Fruit fly (Drosophila melanogaster) whole organism, wandering third instar larva: ENCODE data around the gene Exn.

Experiments used
- Abd-B ChIP-seq: fragments of >200 bp; optimal IDR thresholded peaks from 2 replicates; lab custom pipeline; 2017; ENCODE audit warnings: missing biosample characterization, missing genetic modification characterization
- CG32264 ChIP-seq: fragments of 200-800 bp; sonication (Bioruptor generic); optimal IDR thresholded peaks from 2 replicates; lab custom pipeline; 2016; ENCODE audit warnings: missing biosample characterization, missing genetic modification characterization
- CG9705 ChIP-seq: fragments of 200-800 bp; sonication (Bioruptor generic); optimal IDR thresholded peaks from 2 replicates; lab custom pipeline; 2018; ENCODE audit warnings: missing biosample characterization, mild to moderate bottlenecking, missing genetic modification characterization
- CrebA ChIP-seq: fragments of 200-800 bp; sonication (Bioruptor generic); optimal IDR thresholded peaks from 2 replicates; lab custom pipeline; 2016; ENCODE audit warnings: missing biosample characterization, mild to moderate bottlenecking, missing genetic modification characterization, borderline replicate concordance
- Dfd ChIP-seq: fragments of >200 bp; optimal IDR thresholded peaks from 2 replicates; lab custom pipeline; 2017; ENCODE audit warnings: missing biosample characterization, missing genetic modification characterization
- Dif ChIP-seq: fragments of 200-275, 200-300 bp; sonication (Bioruptor generic); optimal IDR thresholded peaks from 2 replicates; lab custom pipeline; 2018; ENCODE audit warnings: missing biosample characterization, missing genetic modification characterization; ENCODE audit not compliant: partially characterized antibody
- GATAd ChIP-seq: sonication (Bioruptor generic); optimal IDR thresholded peaks from 2 replicates; lab custom pipeline; 2016; ENCODE audit warnings: missing biosample characterization, missing genetic modification characterization
- HLH106 ChIP-seq: fragments of 200-800 bp; optimal IDR thresholded peaks from 3 replicates; lab custom pipeline; 2019; ENCODE audit warnings: missing biosample characterization, mild to moderate bottlenecking, missing genetic modification characterization, moderate library complexity
- Hnf4 ChIP-seq: fragments of 200-800 bp; sonication (Bioruptor generic); optimal IDR thresholded peaks from 2 replicates; lab custom pipeline; 2016; ENCODE audit warnings: missing biosample characterization, mild to moderate bottlenecking, missing genetic modification characterization
- Hr78 ChIP-seq: fragments of >200 bp; optimal IDR thresholded peaks from 2 replicates; lab custom pipeline; 2017; ENCODE audit warnings: missing biosample characterization, missing genetic modification characterization
- Hr83 ChIP-seq: fragments of 200-300 bp; sonication (Bioruptor generic); optimal IDR thresholded peaks from 2 replicates; lab custom pipeline; 2016; ENCODE audit warnings: missing biosample characterization, mild to moderate bottlenecking, missing genetic modification characterization, moderate library complexity; ENCODE audit not compliant: poor library complexity, severe bottlenecking
- Jra ChIP-seq: sonication (Bioruptor generic); optimal IDR thresholded peaks from 2 replicates; lab custom pipeline; 2016; ENCODE audit warnings: missing biosample characterization, missing genetic modification characterization
- Mio ChIP-seq: sonication (Bioruptor generic); optimal IDR thresholded peaks from 2 replicates; lab custom pipeline; 2016; ENCODE audit warnings: missing biosample characterization, missing genetic modification characterization
- Myc ChIP-seq: fragments of >200 bp; optimal IDR thresholded peaks from 2 replicates; lab custom pipeline; 2017
- OdsH ChIP-seq: fragments of 200-800 bp; sonication (Bioruptor generic); optimal IDR thresholded peaks from 2 replicates; lab custom pipeline; 2016; ENCODE audit warnings: missing biosample characterization, mild to moderate bottlenecking, missing genetic modification characterization
- Rel ChIP-seq, 2 experiments: fragments of 200-800 bp; sonication (Bioruptor generic) in 1 of 2; optimal IDR thresholded peaks; 2 replicates in 1 of 2; 3 replicates in 1 of 2; lab custom pipeline; 2016 to 2019; ENCODE audit warnings: mild to moderate bottlenecking in 2 of 2, missing biosample characterization in 2 of 2, missing genetic modification characterization in 2 of 2, moderate library complexity in 1 of 2
- Sp1 ChIP-seq: fragments of 200-800 bp; sonication (Bioruptor generic); optimal IDR thresholded peaks from 3 replicates; lab custom pipeline; 2019; ENCODE audit warnings: missing biosample characterization, mild to moderate bottlenecking, missing genetic modification characterization, moderate library complexity
- Vsx2 ChIP-seq: fragments of 200-300, 225-300 bp; sonication (Bioruptor generic); optimal IDR thresholded peaks from 2 replicates; lab custom pipeline; 2018; ENCODE audit warnings: missing biosample characterization, missing genetic modification characterization; ENCODE audit not compliant: partially characterized antibody
- br ChIP-seq: fragments of 200-800 bp; sonication (Bioruptor generic); optimal IDR thresholded peaks from 2 replicates; lab custom pipeline; 2016; ENCODE audit warnings: missing biosample characterization, missing genetic modification characterization
- brk ChIP-seq: fragments of 200-800 bp; sonication (Bioruptor generic); optimal IDR thresholded peaks from 2 replicates; lab custom pipeline; 2016; ENCODE audit warnings: missing biosample characterization, mild to moderate bottlenecking, missing genetic modification characterization
- dl ChIP-seq, 2 experiments: fragments of 175-275, 200-275 bp in 1 of 2; fragments of 200-275 bp in 1 of 2; sonication (Bioruptor generic); optimal IDR thresholded peaks; lab custom pipeline; 2018; ENCODE audit warnings: mild to moderate bottlenecking in 2 of 2, missing biosample characterization in 2 of 2, missing genetic modification characterization in 2 of 2, moderate library complexity in 2 of 2; ENCODE audit not compliant: partially characterized antibody in 2 of 2, insufficient read depth in 1 of 2
- dmrt93B ChIP-seq: fragments of 200-800 bp; sonication (Bioruptor generic); optimal IDR thresholded peaks from 2 replicates; lab custom pipeline; 2018; ENCODE audit warnings: missing biosample characterization, mild to moderate bottlenecking, missing genetic modification characterization
- dsf ChIP-seq: sonication (Bioruptor generic); optimal IDR thresholded peaks from 2 replicates; lab custom pipeline; 2016; ENCODE audit warnings: missing biosample characterization, missing genetic modification characterization, borderline replicate concordance
- ey ChIP-seq: fragments of 200-800 bp; sonication (Bioruptor generic); optimal IDR thresholded peaks from 2 replicates; lab custom pipeline; 2016; ENCODE audit warnings: missing biosample characterization, missing genetic modification characterization
- foxo ChIP-seq, 2 experiments: fragments of 200-800 bp; sonication (Bioruptor generic); optimal IDR thresholded peaks; 2 replicates in 1 of 2; 3 replicates in 1 of 2; lab custom pipeline; 2016 to 2017; ENCODE audit warnings: missing biosample characterization in 2 of 2, missing genetic modification characterization in 2 of 2
- fru ChIP-seq: fragments of 200-800 bp; sonication (Bioruptor generic); optimal IDR thresholded peaks from 3 replicates; lab custom pipeline; 2016; ENCODE audit warnings: missing biosample characterization, mild to moderate bottlenecking, missing genetic modification characterization
- h ChIP-seq: fragments of 200-800 bp; sonication (Bioruptor generic); optimal IDR thresholded peaks from 3 replicates; lab custom pipeline; 2016; ENCODE audit warnings: missing biosample characterization, mild to moderate bottlenecking, missing genetic modification characterization
- jim ChIP-seq: fragments of 175-275, 200-325 bp; sonication (Bioruptor generic); optimal IDR thresholded peaks from 2 replicates; lab custom pipeline; 2016; ENCODE audit warnings: missing biosample characterization, mild to moderate bottlenecking, missing genetic modification characterization
- lola ChIP-seq: fragments of >200 bp; optimal IDR thresholded peaks from 2 replicates; lab custom pipeline; 2017; ENCODE audit warnings: missing biosample characterization, missing genetic modification characterization
- pan ChIP-seq: fragments of >200 bp; optimal IDR thresholded peaks from 2 replicates; lab custom pipeline; 2017
- psq ChIP-seq: fragments of 200-800 bp; sonication (Bioruptor generic); optimal IDR thresholded peaks from 3 replicates; lab custom pipeline; 2017; ENCODE audit warnings: missing biosample characterization, mild to moderate bottlenecking, missing genetic modification characterization, moderate library complexity
- rgr ChIP-seq: fragments of 200-800 bp; sonication (Bioruptor generic); optimal IDR thresholded peaks from 3 replicates; lab custom pipeline; 2016; ENCODE audit warnings: missing biosample characterization, mild to moderate bottlenecking, missing genetic modification characterization
- sage ChIP-seq: fragments of 200-800 bp; sonication (Bioruptor generic); optimal IDR thresholded peaks from 2 replicates; lab custom pipeline; 2016; ENCODE audit warnings: missing biosample characterization, mild to moderate bottlenecking, missing genetic modification characterization
- sv ChIP-seq: fragments of 200-800 bp; sonication (Bioruptor generic); optimal IDR thresholded peaks from 3 replicates; lab custom pipeline; 2016; ENCODE audit warnings: missing biosample characterization, missing genetic modification characterization
- usp ChIP-seq: fragments of >200 bp; optimal IDR thresholded peaks from 2 replicates; lab custom pipeline; 2017; ENCODE audit warnings: missing biosample characterization, missing genetic modification characterization

Gene Exn

dm6 chr3L:17007041-17007471 lies 37.2 kb downstream of the Exn start (continued):
- TF ChIP-seq Sp1 (GFP tag; lab: Kevin White, UChicago) (peak; percentile 9), psq (GFP tag; lab: Kevin White, UChicago) (no peak), dmrt93B (GFP tag; lab: Kevin White, UChicago) (no peak), lola (GFP tag; lab: Kevin White, UChicago) (no peak), fru (peak; percentile 12), Dfd (GFP tag; lab: Kevin White, UChicago) (no peak), Hr78 (no peak), Vsx2 (GFP tag; lab: Kevin White, UChicago) (no peak), Dif (GFP tag; lab: Kevin White, UChicago) (no peak)

DNA sequence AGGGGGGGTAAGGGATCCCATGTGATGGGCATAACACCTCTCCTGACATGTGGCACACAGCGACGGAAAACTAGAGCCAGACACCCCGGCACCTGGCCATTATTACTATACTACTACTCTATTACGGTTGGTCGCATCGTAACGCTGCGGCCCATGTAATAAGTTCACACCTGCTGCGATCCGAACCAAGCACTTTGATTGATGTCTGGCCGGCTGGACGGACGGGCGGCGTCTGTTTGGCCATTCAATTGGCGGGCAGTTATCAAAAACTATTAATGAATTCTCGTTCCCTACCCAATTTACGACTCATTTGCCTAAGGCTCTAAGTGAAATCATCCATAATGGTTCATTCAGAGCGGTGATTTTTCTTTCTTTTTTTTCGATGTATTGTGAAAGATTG lies 37.7 kb downstream of the Exn start:
- TF ChIP-seq Dif (GFP tag; lab: Kevin White, UChicago), result no peak
- no peak for TF ChIP-seq lola (GFP tag; lab: Kevin White, UChicago)
- TF ChIP-seq h (GFP tag; lab: Kevin White, UChicago), result no peak
- no peak for TF ChIP-seq Jra (GFP tag; lab: Kevin White, UChicago)
- TF ChIP-seq, all 38 proteins: peak for 0

DNA sequence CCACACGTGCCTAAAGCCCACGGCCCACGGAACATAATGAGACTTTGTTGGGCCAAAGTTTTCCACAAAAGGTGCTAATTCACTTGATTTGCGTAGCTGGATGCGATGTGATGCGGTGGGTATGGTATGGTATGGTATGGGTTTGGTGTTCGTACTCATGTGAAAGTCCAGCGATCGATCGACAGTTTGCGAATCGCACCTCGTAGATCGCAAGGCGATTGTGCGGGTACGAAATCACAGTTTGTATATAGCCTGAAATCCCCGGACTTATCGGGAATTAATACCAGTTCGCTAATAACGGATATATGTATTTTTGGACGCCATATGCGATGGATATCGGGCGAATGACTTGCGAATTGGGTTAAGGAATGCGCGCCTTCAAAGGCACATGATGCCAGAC lies 38.1 kb downstream of the Exn start:
- TF ChIP-seq Rel (GFP tag; optimal IDR thresholded peaks at IDR 0.05; lab: Kevin White, UChicago), result no peak
- TF ChIP-seq Rel (tag; optimal IDR thresholded peaks at IDR 0.05; lab: Kevin White, UChicago), result peak; percentile 98
- TF ChIP-seq usp (GFP tag; lab: Kevin White, UChicago), result no peak

dm6 chr3L:17008911-17009364 lies 39.1 kb downstream of the Exn start:
- TF ChIP-seq sage (GFP tag; lab: Kevin White, UChicago) (no peak), CrebA (GFP tag; lab: Kevin White, UChicago) (peak; percentile 51), br (peak; percentile 12), rgr (peak; percentile 21), Rel (GFP tag; optimal IDR thresholded peaks at IDR 0.05; lab: Kevin White, UChicago) (no peak), Rel (tag; optimal IDR thresholded peaks at IDR 0.05; lab: Kevin White, UChicago) (peak; percentile 51), Vsx2 (GFP tag; lab: Kevin White, UChicago) (peak; percentile 21), Sp1 (GFP tag; lab: Kevin White, UChicago) (no peak), Hnf4 (GFP tag; lab: Kevin White, UChicago) (peak; percentile 12), dl (GFP tag; optimal IDR thresholded peaks at IDR 0.05; lab: Kevin White, UChicago; ENCODE audit: insufficient read depth in 1 of 2, partially characterized antibody in 2 of 2) (no peak)

- peak; percentile 0 for TF ChIP-seq psq (GFP tag; lab: Kevin White, UChicago)
- TF ChIP-seq Dfd (GFP tag; lab: Kevin White, UChicago), result no peak
- no peak for TF ChIP-seq rgr
- peak; percentile 39 for TF ChIP-seq Jra (GFP tag; lab: Kevin White, UChicago)
- TF ChIP-seq ey, result peak; percentile 26
- no peak for TF ChIP-seq lola (GFP tag; lab: Kevin White, UChicago)
- peak; percentile 50 for TF ChIP-seq Hnf4 (GFP tag; lab: Kevin White, UChicago)
- TF ChIP-seq Dif (GFP tag; lab: Kevin White, UChicago), result peak; percentile 81
- TF ChIP-seq Myc (lab: Kevin White, UChicago), result no peak
- no peak for TF ChIP-seq jim
- no peak for TF ChIP-seq sv (GFP tag; lab: Kevin White, UChicago)
- TF ChIP-seq dl (GFP tag; optimal IDR thresholded peaks at IDR 0.05; lab: Kevin White, UChicago; ENCODE audit: insufficient read depth in 1 of 2, partially characterized antibody in 2 of 2), result peak; percentile 63 to 84
- TF ChIP-seq Sp1 (GFP tag; lab: Kevin White, UChicago), result peak; percentile 17
- TF ChIP-seq GATAd (GFP tag; lab: Kevin White, UChicago), result no peak
- TF ChIP-seq sage (GFP tag; lab: Kevin White, UChicago), result no peak
- TF ChIP-seq pan (lab: Kevin White, UChicago), result no peak
- peak; percentile 95 for TF ChIP-seq Hr83 (GFP tag; lab: Kevin White, UChicago)
- TF ChIP-seq dmrt93B (GFP tag; lab: Kevin White, UChicago), result no peak
- TF ChIP-seq br, result peak; percentile 70
- peak; percentile 9 for TF ChIP-seq brk (GFP tag; lab: Kevin White, UChicago)
- TF ChIP-seq CG32264 (GFP tag; lab: Kevin White, UChicago), result no peak
- TF ChIP-seq HLH106 (tag; lab: Kevin White, UChicago), result no peak
- TF ChIP-seq CG9705, result no peak
- TF ChIP-seq usp (GFP tag; lab: Kevin White, UChicago), result no peak
- TF ChIP-seq foxo (GFP tag; optimal IDR thresholded peaks at IDR 0.05; lab: Kevin White, UChicago), result peak in 1 of 2 experiments; percentile 10
- TF ChIP-seq dsf, result no peak
- TF ChIP-seq OdsH (GFP tag; lab: Kevin White, UChicago), result peak; percentile 28
- TF ChIP-seq Mio (GFP tag; lab: Kevin White, UChicago), result no peak
- no peak for TF ChIP-seq Rel (GFP tag; optimal IDR thresholded peaks at IDR 0.05; lab: Kevin White, UChicago)
- peak; percentile 89 for TF ChIP-seq Rel (tag; optimal IDR thresholded peaks at IDR 0.05; lab: Kevin White, UChicago)
- no peak for TF ChIP-seq Vsx2 (GFP tag; lab: Kevin White, UChicago)
- TF ChIP-seq Abd-B, result no peak
- TF ChIP-seq fru, result peak; percentile 36
- no peak for TF ChIP-seq CrebA (GFP tag; lab: Kevin White, UChicago)
- TF ChIP-seq h (GFP tag; lab: Kevin White, UChicago), result peak; percentile 94
Measured at dm6 chr3L:17009715-17010491, 40.1 kb downstream of the Exn start.
